Fruit fly (Drosophila melanogaster) whole organism, wandering third instar larva: ENCODE results near the gene bys.

Experiments
- dl ChIP-seq, 2 experiments: fragments of 175-275, 200-275 bp in 1 of 2; fragments of 200-275 bp in 1 of 2; sonication (Bioruptor generic); optimal IDR thresholded peaks; lab custom pipeline; 2018; ENCODE audit warnings: mild to moderate bottlenecking in 2 of 2, missing biosample characterization in 2 of 2, missing genetic modification characterization in 2 of 2, moderate library complexity in 2 of 2; ENCODE audit not compliant: partially characterized antibody in 2 of 2, insufficient read depth in 1 of 2
- pan ChIP-seq: fragments of >200 bp; optimal IDR thresholded peaks from 2 replicates; lab custom pipeline; 2017
- psq ChIP-seq: fragments of 200-800 bp; sonication (Bioruptor generic); optimal IDR thresholded peaks from 3 replicates; lab custom pipeline; 2017; ENCODE audit warnings: missing biosample characterization, mild to moderate bottlenecking, missing genetic modification characterization, moderate library complexity
- sv ChIP-seq: fragments of 200-800 bp; sonication (Bioruptor generic); optimal IDR thresholded peaks from 3 replicates; lab custom pipeline; 2016; ENCODE audit warnings: missing biosample characterization, missing genetic modification characterization

- no peak for TF ChIP-seq pan (lab: Kevin White, UChicago)
- TF ChIP-seq sv, result no peak
- TF ChIP-seq psq (GFP tag; lab: Kevin White, UChicago), result no peak
- TF ChIP-seq dl (GFP tag; optimal IDR thresholded peaks at IDR 0.05; lab: Kevin White, UChicago; ENCODE audit: insufficient read depth in 1 of 2, partially characterized antibody in 2 of 2), result no peak
These were observed 1.0 kb upstream of the bys start for dm6 chrX:7900659-7901058.
